Fruit fly (Drosophila melanogaster) whole organism, embryonic: Measurements from ENCODE around the gene CG3544.

Source experiments
- Awh ChIP-seq: fragments of 200-800 bp; sonication (Bioruptor generic); IDR thresholded peaks from 2 replicates; pipeline ENCODE4, ENCODE4 v1.3.6; 2022; ENCODE audit warnings: missing biosample characterization, missing genetic modification characterization
- Blimp-1 ChIP-seq: fragments of 200-800 bp; sonication (Bioruptor generic); optimal IDR thresholded peaks from 3 replicates; lab custom pipeline; 2018; ENCODE audit warnings: missing biosample characterization, missing genetic modification characterization, mild to moderate bottlenecking, moderate library complexity, missing genetic modification reagents
- CG11560 ChIP-seq: fragments of 200-800 bp; sonication (Bioruptor generic); IDR thresholded peaks from 3 replicates; pipeline ENCODE4 v1.3.6; 2022; ENCODE audit warnings: missing biosample characterization, missing genetic modification characterization
- CG12391 ChIP-seq: fragments of 200-800 bp; sonication (Bioruptor generic); optimal IDR thresholded peaks from 3 replicates; lab custom pipeline; 2018; ENCODE audit warnings: missing biosample characterization, mild to moderate bottlenecking, missing genetic modification characterization, moderate library complexity
- CG14441 ChIP-seq: fragments of 200-800 bp; sonication (Bioruptor generic); IDR thresholded peaks from 2 replicates; pipeline ENCODE4 v1.3.6; 2022; ENCODE audit warnings: missing biosample characterization, missing genetic modification characterization
- CG15514 ChIP-seq: fragments of 200-800 bp; sonication (Bioruptor generic); optimal IDR thresholded peaks from 3 replicates; lab custom pipeline; 2017; ENCODE audit warnings: missing biosample characterization, missing genetic modification characterization, mild to moderate bottlenecking, moderate library complexity, missing genetic modification reagents
- CG16813 ChIP-seq: fragments of 200-800 bp; sonication (Bioruptor generic); IDR thresholded peaks from 3 replicates; pipeline ENCODE4 v1.3.6; 2022; ENCODE audit warnings: missing biosample characterization, missing genetic modification characterization; ENCODE audit not compliant: partially characterized antibody
- CG17186 ChIP-seq: fragments of 200-800 bp; sonication (Bioruptor generic); optimal IDR thresholded peaks from 3 replicates; lab custom pipeline; 2017; ENCODE audit warnings: missing biosample characterization, missing genetic modification reagents, missing genetic modification characterization
- CG18599 ChIP-seq: fragments of 200-800 bp; sonication (Bioruptor generic); optimal IDR thresholded peaks from 3 replicates; lab custom pipeline; 2017; ENCODE audit warnings: missing biosample characterization, missing genetic modification characterization, mild to moderate bottlenecking, moderate library complexity, missing genetic modification reagents
- CG2116 ChIP-seq: fragments of 200-800 bp; sonication (Bioruptor generic); optimal IDR thresholded peaks from 3 replicates; lab custom pipeline; 2018; ENCODE audit warnings: missing biosample characterization, mild to moderate bottlenecking, missing genetic modification characterization
- CG2120 ChIP-seq: fragments of 200-800 bp; sonication (Bioruptor generic); optimal IDR thresholded peaks from 3 replicates; lab custom pipeline; 2016; ENCODE audit warnings: missing biosample characterization, missing genetic modification characterization
- CG2129 ChIP-seq: fragments of 200-800 bp; sonication (Bioruptor generic); IDR thresholded peaks from 2 replicates; pipeline ENCODE4 v1.3.6; 2022; ENCODE audit warnings: missing biosample characterization, missing genetic modification characterization; ENCODE audit not compliant: partially characterized antibody
- CG5953 ChIP-seq: fragments of 200-800 bp; sonication (Bioruptor generic); IDR thresholded peaks from 2 replicates; pipeline ENCODE4 v1.3.6; 2022; ENCODE audit warnings: missing biosample characterization, missing genetic modification characterization
- CG6654 ChIP-seq: fragments of 200-800 bp; sonication (Bioruptor generic); optimal IDR thresholded peaks from 2 replicates; lab custom pipeline; 2017; ENCODE audit warnings: missing biosample characterization, mild to moderate bottlenecking, missing genetic modification characterization
- CG8290 ChIP-seq, 3 experiments: fragments of 200-800 bp; sonication (Bioruptor generic); optimal IDR thresholded peaks; 2 replicates each; lab custom pipeline; 2016 to 2019; ENCODE audit warnings: missing biosample characterization in 3 of 3, missing genetic modification characterization in 3 of 3, mild to moderate bottlenecking in 2 of 3, moderate library complexity in 1 of 3
- CG9797 ChIP-seq: fragments of 200-800 bp; sonication (Bioruptor generic); optimal IDR thresholded peaks from 3 replicates; lab custom pipeline; 2018; ENCODE audit warnings: missing biosample characterization, mild to moderate bottlenecking, missing genetic modification characterization
- CG9932 ChIP-seq: fragments of 200-800 bp; sonication (Bioruptor generic); IDR thresholded peaks from 2 replicates; pipeline ENCODE4 v1.3.6; 2022; ENCODE audit warnings: missing biosample characterization, missing genetic modification characterization
- Dbx ChIP-seq: fragments of 200-800 bp; sonication (Bioruptor generic); IDR thresholded peaks from 3 replicates; pipeline ENCODE4 v1.3.6; 2022; ENCODE audit warnings: missing biosample characterization, missing genetic modification characterization
- Dref ChIP-seq: fragments of 200-800 bp; sonication (Bioruptor generic); IDR thresholded peaks from 2 replicates; pipeline ENCODE4 v1.3.6; 2022; ENCODE audit warnings: missing biosample characterization, missing genetic modification characterization
- E2f1 ChIP-seq: fragments of 200-800 bp; sonication (Bioruptor generic); IDR thresholded peaks from 2 replicates; pipeline ENCODE4 v1.3.6; 2022; ENCODE audit warnings: missing biosample characterization, missing genetic modification characterization
- Gsc ChIP-seq: fragments of 200-800 bp; sonication (Bioruptor generic); IDR thresholded peaks from 2 replicates; pipeline ENCODE4 v1.3.6; 2022; ENCODE audit warnings: missing biosample characterization, missing genetic modification characterization
- HLH54F ChIP-seq: fragments of 200-800 bp; sonication (Bioruptor generic); optimal IDR thresholded peaks from 3 replicates; lab custom pipeline; 2016; ENCODE audit warnings: missing biosample characterization, missing genetic modification characterization
- HLHmδ ChIP-seq: fragments of 200-800 bp; sonication (Bioruptor generic); optimal IDR thresholded peaks from 2 replicates; lab custom pipeline; 2018; ENCODE audit warnings: missing biosample characterization, mild to moderate bottlenecking, missing genetic modification characterization, moderate library complexity
- Hmr ChIP-seq: fragments of 200-800 bp; sonication (Bioruptor generic); optimal IDR thresholded peaks from 3 replicates; lab custom pipeline; 2017; ENCODE audit warnings: mild to moderate bottlenecking, missing biosample characterization, missing genetic modification reagents, missing genetic modification characterization
- Hr39 ChIP-seq: fragments of >200 bp; optimal IDR thresholded peaks from 2 replicates; lab custom pipeline; 2017
- Kr ChIP-seq: fragments of 200-800 bp; sonication (Bioruptor generic); optimal IDR thresholded peaks from 2 replicates; lab custom pipeline; 2017; ENCODE audit warnings: missing biosample characterization, mild to moderate bottlenecking, missing genetic modification characterization
- Oaz ChIP-seq: fragments of 200-800 bp; sonication (Bioruptor generic); IDR thresholded peaks from 2 replicates; pipeline ENCODE4 v1.3.6; 2022; ENCODE audit warnings: missing biosample characterization, missing genetic modification characterization
- Opbp ChIP-seq: fragments of 200-800 bp; sonication (Bioruptor generic); IDR thresholded peaks from 3 replicates; pipeline ENCODE4 v1.3.6; 2022; ENCODE audit warnings: missing biosample characterization, missing genetic modification characterization; ENCODE audit not compliant: partially characterized antibody
- Poxn ChIP-seq: fragments of 200-800 bp; sonication (Bioruptor generic); IDR thresholded peaks from 2 replicates; pipeline ENCODE4 v1.3.6; 2022; ENCODE audit warnings: missing biosample characterization, missing genetic modification characterization
- Tbp ChIP-seq: fragments of >200 bp; optimal IDR thresholded peaks from 2 replicates; lab custom pipeline; 2018; ENCODE audit warnings: missing biosample characterization, missing genetic modification characterization
- Usf ChIP-seq: fragments of 200-800 bp; sonication (Bioruptor generic); optimal IDR thresholded peaks from 2 replicates; lab custom pipeline; 2017; ENCODE audit warnings: missing genotype, missing biosample characterization, missing genetic modification characterization
- bab2 ChIP-seq: fragments of 200-800 bp; sonication (Bioruptor generic); optimal IDR thresholded peaks from 2 replicates; lab custom pipeline; 2016; ENCODE audit warnings: missing biosample characterization, missing genetic modification characterization
- bowl ChIP-seq: fragments of 200-800 bp; sonication (Bioruptor generic); IDR thresholded peaks from 2 replicates; pipeline ENCODE4 v1.3.6; 2022; ENCODE audit warnings: missing biosample characterization, missing genetic modification characterization
- chm ChIP-seq: fragments of 200-800 bp; sonication (Bioruptor generic); IDR thresholded peaks from 2 replicates; pipeline ENCODE4 v1.3.6; 2022; ENCODE audit warnings: missing biosample characterization, missing genetic modification characterization
- da ChIP-seq: fragments of 200-800 bp; sonication (Bioruptor generic); optimal IDR thresholded peaks from 2 replicates; lab custom pipeline; 2016; ENCODE audit warnings: missing biosample characterization, missing genetic modification characterization
- gsb ChIP-seq: fragments of 200-800 bp; sonication (Bioruptor generic); IDR thresholded peaks from 2 replicates; pipeline ENCODE4 v1.3.6; 2022; ENCODE audit warnings: missing biosample characterization, missing genetic modification characterization
- her ChIP-seq: fragments of 200-800 bp; sonication (Bioruptor generic); optimal IDR thresholded peaks from 2 replicates; lab custom pipeline; 2016; ENCODE audit warnings: missing biosample characterization, missing genetic modification characterization
- klu ChIP-seq: fragments of 200-800 bp; sonication (Bioruptor generic); IDR thresholded peaks from 2 replicates; pipeline ENCODE4 v1.3.6; 2022; ENCODE audit warnings: missing biosample characterization, missing genetic modification characterization
- org-1 ChIP-seq: fragments of 200-800 bp; sonication (Bioruptor generic); optimal IDR thresholded peaks from 2 replicates; lab custom pipeline; 2017; ENCODE audit warnings: missing biosample characterization, missing genetic modification characterization
- peb ChIP-seq: fragments of 200-800 bp; sonication (Bioruptor generic); IDR thresholded peaks from 2 replicates; pipeline ENCODE4 v1.3.6; 2022; ENCODE audit warnings: missing biosample characterization, missing genetic modification characterization
- row ChIP-seq: fragments of 200-800 bp; sonication (Bioruptor generic); IDR thresholded peaks from 3 replicates; pipeline ENCODE4 v1.3.6; 2022; ENCODE audit warnings: missing biosample characterization, missing genetic modification characterization
- slbo ChIP-seq: fragments of 200-800 bp; sonication (Bioruptor generic); IDR thresholded peaks from 2 replicates; pipeline ENCODE4 v1.3.6; 2022; ENCODE audit warnings: missing biosample characterization, missing genetic modification characterization
- slou ChIP-seq: fragments of 200-800 bp; sonication (Bioruptor generic); optimal IDR thresholded peaks from 3 replicates; lab custom pipeline; 2016; ENCODE audit warnings: missing biosample characterization, missing genetic modification characterization
- sna ChIP-seq: fragments of 200-800 bp; sonication (Bioruptor generic); IDR thresholded peaks from 2 replicates; pipeline ENCODE4 v1.3.6; 2022; ENCODE audit warnings: missing biosample characterization, missing genetic modification characterization; ENCODE audit not compliant: partially characterized antibody
- tin ChIP-seq: fragments of 200-800 bp; sonication (Bioruptor generic); optimal IDR thresholded peaks from 3 replicates; lab custom pipeline; 2016; ENCODE audit warnings: missing biosample characterization, missing genetic modification characterization

Gene CG3544

DNA sequence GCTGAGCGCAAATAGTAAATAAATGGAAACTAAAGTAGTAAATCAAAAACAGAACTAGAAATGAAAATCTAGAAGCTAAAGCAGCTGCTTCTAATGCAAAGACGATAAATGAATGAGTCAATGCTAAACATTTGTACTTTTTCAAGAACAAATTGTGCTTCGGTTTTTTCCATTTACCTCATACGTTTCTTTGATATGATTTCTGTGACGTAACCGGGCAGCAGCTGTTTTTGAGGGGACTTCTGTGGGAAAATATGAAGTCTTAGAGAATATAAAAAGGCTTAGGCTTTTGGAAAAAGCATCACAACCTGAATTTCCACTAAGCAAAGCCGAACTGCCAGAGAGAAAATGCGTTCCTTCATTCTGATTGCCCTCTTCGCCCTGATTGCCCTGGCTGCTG is 10.9 kb upstream of the CG3544 start, which contains the start of gene CG12506:
TSS of gene CG12506 (plus strand) at position 301 of the 400 bp plus-strand sequence.
- no peak for TF ChIP-seq CG16813 (GFP tag; lab: Robert Waterston, UW)
- 0 out of 2 replicates have a peak, but pooled peaks have one; percentile 5 for TF ChIP-seq Dref

DNA sequence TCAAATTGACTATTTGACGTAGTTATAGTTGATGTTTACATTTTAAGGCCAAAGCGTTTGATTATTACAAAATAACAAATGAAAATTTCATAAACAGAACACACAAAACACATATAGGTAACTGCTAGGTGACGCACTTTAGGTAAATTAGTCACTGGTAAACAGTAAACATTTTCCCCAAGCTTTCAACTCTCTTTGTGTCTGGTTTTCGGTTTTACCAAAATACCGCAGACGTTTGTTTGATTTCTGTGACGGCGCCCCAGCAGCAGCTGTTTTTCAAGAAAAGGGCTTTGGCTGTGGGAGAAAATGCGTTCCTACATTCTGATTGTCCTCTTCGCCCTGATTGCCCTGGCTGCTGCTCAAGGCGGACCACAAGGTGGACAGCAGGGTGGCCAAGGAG is 7.9 kb upstream of the CG3544 start, which contains the start of gene CG13946:
TSS of gene CG13946 (plus strand) at position 301 of the 400 bp plus-strand sequence.
- TF ChIP-seq CG8290 (GFP tag; optimal IDR thresholded peaks at IDR 0.05; lab: Kevin White, UChicago) = no peak
- TF ChIP-seq CG8290 (tag; optimal IDR thresholded peaks at IDR 0.05; lab: Kevin White, UChicago) = no peak
- TF ChIP-seq da = no peak
- no peak for TF ChIP-seq Tbp
- no peak for TF ChIP-seq tin (GFP tag; lab: Kevin White, UChicago)
- TF ChIP-seq her (GFP tag; lab: Kevin White, UChicago) = no peak
- TF ChIP-seq Kr (GFP tag; lab: Kevin White, UChicago) = no peak
- no peak for TF ChIP-seq CG12391 (tag; lab: Kevin White, UChicago)
- no peak for TF ChIP-seq chm (GFP tag; lab: Robert Waterston, UW)
- no peak for TF ChIP-seq Gsc (GFP tag; lab: Robert Waterston, UW)
- TF ChIP-seq Blimp-1 (GFP tag; lab: Kevin White, UChicago) = no peak
- TF ChIP-seq bowl = no peak
- no peak for TF ChIP-seq gsb
- TF ChIP-seq Poxn = no peak
- no peak for TF ChIP-seq Opbp (GFP tag; lab: Robert Waterston, UW)
- no peak for TF ChIP-seq CG17186 (GFP tag; lab: Kevin White, UChicago)

DNA sequence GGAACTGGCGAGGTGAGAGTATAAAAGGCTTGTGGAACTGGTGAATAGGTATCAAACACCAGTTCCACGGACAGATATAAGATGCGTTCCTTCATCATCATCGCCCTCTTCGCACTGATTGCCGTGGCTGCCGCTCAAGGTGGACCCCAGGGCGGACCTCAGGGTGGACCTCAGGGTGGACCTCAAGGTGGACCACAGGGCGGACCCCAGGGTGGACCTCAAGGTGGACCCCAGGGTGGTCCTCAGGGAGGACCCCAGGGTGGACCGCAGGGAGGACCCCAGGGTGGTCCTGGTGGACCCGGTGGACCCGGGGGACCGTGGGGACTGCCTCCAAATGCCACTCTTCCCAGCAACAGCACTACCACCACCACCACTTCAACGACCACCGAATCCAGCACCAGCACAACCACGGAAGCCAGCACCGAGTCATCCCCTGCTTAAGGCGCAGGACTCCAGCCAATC is 5.0 kb upstream of the CG3544 start, which contains the start of gene CG13947:
TSS of gene CG13947 (plus strand) at position 51 of the 462 bp plus-strand sequence.
- no peak for TF ChIP-seq CG12391 (tag; lab: Kevin White, UChicago)
- no peak for TF ChIP-seq CG2116 (GFP tag; lab: Kevin White, UChicago)
- TF ChIP-seq Hr39 = peak; percentile 96
- peak; percentile 11; the same call in 1 of the 3 replicates for TF ChIP-seq CG11560 (tag; lab: Robert Waterston, UW)
- no peak for TF ChIP-seq bab2
- no peak for TF ChIP-seq Usf
- TF ChIP-seq CG9797 (GFP tag; lab: Kevin White, UChicago) = no peak
- TF ChIP-seq Oaz (GFP tag; lab: Robert Waterston, UW) = no peak
- TF ChIP-seq, all 482 proteins: peak for 2

DNA sequence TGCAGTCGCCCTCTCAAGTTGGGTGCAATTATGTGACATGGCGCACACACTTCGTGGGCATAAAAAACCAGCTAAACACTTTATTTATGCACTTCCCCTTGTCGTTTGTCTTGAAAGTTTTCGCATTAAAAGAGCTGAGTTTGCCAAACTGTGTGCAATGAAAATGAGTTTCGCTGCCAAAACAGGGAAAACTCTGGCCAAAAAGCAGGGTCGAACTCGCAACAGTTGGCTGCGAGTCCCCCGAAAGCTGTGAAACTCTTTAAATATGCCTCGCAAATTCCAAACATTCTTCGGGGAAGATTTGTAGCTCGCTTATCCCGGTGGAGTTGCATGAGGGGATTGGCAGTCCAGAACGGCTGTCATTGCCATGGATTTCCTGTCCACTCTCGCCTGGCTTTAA is 4.0 kb upstream of the CG3544 start, which contains the start of gene Gr21a:
TSS of gene Gr21a (plus strand) at position 301 of the 400 bp plus-strand sequence.
- TF ChIP-seq CG5953 (GFP tag; lab: Robert Waterston, UW) (no peak), org-1 (GFP tag; lab: Kevin White, UChicago) (no peak), peb (GFP tag; lab: Robert Waterston, UW) (no peak)

DNA sequence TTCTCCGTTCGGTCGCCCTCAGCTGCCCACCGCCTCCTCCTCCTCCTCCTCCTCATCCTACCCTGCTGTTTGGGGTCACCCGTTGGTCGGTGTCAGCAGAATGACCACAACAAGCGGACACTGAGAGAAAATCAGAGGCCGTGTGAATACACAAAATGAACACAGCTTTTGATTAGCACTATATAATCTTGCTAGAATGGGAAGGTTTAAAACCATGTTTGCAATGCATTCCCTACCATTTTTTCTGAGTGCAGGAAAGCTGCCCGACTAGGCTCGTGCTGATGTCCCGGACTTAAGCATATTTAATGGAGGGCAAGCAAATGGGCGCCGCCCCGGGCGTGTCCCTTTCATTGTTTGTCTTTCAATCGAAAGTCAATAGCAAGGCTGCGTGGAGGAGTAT is 3.3 kb upstream of the CG3544 start:
- TF ChIP-seq Dbx (GFP tag; lab: Robert Waterston, UW) (0 out of 3 replicates have a peak, but pooled peaks have one; percentile 21), row (GFP tag; lab: Robert Waterston, UW) (0 out of 3 replicates have a peak, but pooled peaks have one; percentile 29), E2f1 (GFP tag; lab: Robert Waterston, UW) (no peak), CG18599 (GFP tag; lab: Kevin White, UChicago) (peak; percentile 60), CG9932 (GFP tag; lab: Robert Waterston, UW) (0 out of 2 replicates have a peak, but pooled peaks have one; percentile 9), sna (GFP tag; lab: Robert Waterston, UW) (no peak), HLHmδ (GFP tag; lab: Kevin White, UChicago) (no peak), CG2120 (peak; percentile 28), CG14441 (GFP tag; lab: Robert Waterston, UW) (0 out of 2 replicates have a peak, but pooled peaks have one; percentile 27), Awh (no peak), klu (GFP tag; lab: Robert Waterston, UW) (no peak), Hmr (peak; percentile 33), slou (GFP tag; lab: Kevin White, UChicago) (no peak), slbo (GFP tag; lab: Robert Waterston, UW) (peak; percentile 61), CG2129 (GFP tag; lab: Robert Waterston, UW) (no peak), CG6654 (no peak), HLH54F (GFP tag; lab: Kevin White, UChicago) (no peak), CG15514 (GFP tag; lab: Kevin White, UChicago) (peak; percentile 12)
